Worm (Caenorhabditis elegans) whole organism, young adult: ENCODE data around the gene prdm-14.

Experiments
- B0019.2 ChIP-seq: fragments of 200-800 bp; sonication (Bioruptor generic); conservative IDR thresholded peaks from 2 replicates; pipeline ENCODE4 v1.3.6; 2022; ENCODE audit warnings: missing genetic modification reagents, missing genetic modification characterization, missing compliant biosample characterization
- T26A5.8 ChIP-seq: sonication (generic microtip); optimal IDR thresholded peaks from 2 replicates; lab custom pipeline; 2016; ENCODE audit warnings: missing genetic modification characterization, missing compliant biosample characterization
- ama-1 ChIP-seq, 3 experiments: fragments of 150-350 bp in 1 of 3; sonication (generic microtip) in 2 of 3; optimal IDR thresholded peaks; 2 replicates each; lab custom pipeline; 2014 to 2018; ENCODE audit warnings: missing biosample characterization in 2 of 3, missing genetic modification characterization in 2 of 3, missing genetic modification reagents in 2 of 3
- aptf-3 ChIP-seq: fragments of 200-800 bp; sonication (Bioruptor generic); IDR thresholded peaks from 2 replicates; pipeline ENCODE4 v1.3.6; 2022; ENCODE audit warnings: missing genetic modification characterization, missing compliant biosample characterization
- attf-6 ChIP-seq: fragments of 200-800 bp; sonication (Bioruptor generic); IDR thresholded peaks from 2 replicates; pipeline ENCODE4 v1.3.6; 2022; ENCODE audit warnings: missing genetic modification reagents, missing genetic modification characterization, missing compliant biosample characterization
- ekl-4 ChIP-seq: fragments of 200-800 bp; sonication (Bioruptor generic); IDR thresholded peaks from 2 replicates; pipeline ENCODE4 v1.3.6; 2022; ENCODE audit warnings: missing genetic modification reagents, missing genetic modification characterization, missing compliant biosample characterization
- fkh-3 ChIP-seq: sonication (generic microtip); optimal IDR thresholded peaks from 2 replicates; lab custom pipeline; 2016; ENCODE audit warnings: mild to moderate bottlenecking, missing genetic modification characterization, missing compliant biosample characterization
- let-526 ChIP-seq: fragments of 200-800 bp; sonication (Bioruptor generic); IDR thresholded peaks from 2 replicates; pipeline ENCODE4 v1.3.6; 2022; ENCODE audit warnings: missing genetic modification reagents, missing genetic modification characterization, missing compliant biosample characterization
- let-607 ChIP-seq, 2 experiments: fragments of 200-800 bp in 1 of 2; sonication (Bioruptor generic) in 1 of 2; sonication (generic microtip) in 1 of 2; optimal IDR thresholded peaks; 2 replicates each; lab custom pipeline; 2016 to 2018; ENCODE audit warnings: mild to moderate bottlenecking in 2 of 2, missing compliant biosample characterization in 2 of 2, missing genetic modification characterization in 2 of 2, moderate library complexity in 2 of 2, missing genotype in 1 of 2
- snpc-4 ChIP-seq, 5 experiments: fragments of 150-350 bp in 1 of 5; sonication (generic microtip) in 4 of 5; optimal IDR thresholded peaks; 2 replicates each; lab custom pipeline; 2014 to 2018; ENCODE audit warnings: missing genetic modification characterization in 5 of 5, missing biosample characterization in 3 of 5, antibody characterized with exemption in 2 of 5, mild to moderate bottlenecking in 2 of 5, missing compliant biosample characterization in 2 of 5, missing genotype in 2 of 5, moderate library complexity in 2 of 5, missing genetic modification reagents in 1 of 5
- sptf-2 ChIP-seq: fragments of 200-800 bp; sonication (Bioruptor generic); optimal IDR thresholded peaks from 2 replicates; lab custom pipeline; 2018; ENCODE audit warnings: mild to moderate bottlenecking, missing genetic modification characterization, missing compliant biosample characterization
- tbx-9 ChIP-seq: sonication (generic microtip); optimal IDR thresholded peaks from 2 replicates; lab custom pipeline; 2016; ENCODE audit warnings: borderline replicate concordance, missing genetic modification characterization, inconsistent platforms, missing compliant biosample characterization
- unc-130 ChIP-seq: sonication (generic microtip); optimal IDR thresholded peaks from 2 replicates; lab custom pipeline; 2016; ENCODE audit warnings: missing genetic modification reagents, missing genetic modification characterization, missing compliant biosample characterization
- ztf-6 ChIP-seq: fragments of 200-800 bp; sonication (Bioruptor generic); IDR thresholded peaks from 2 replicates; pipeline ENCODE4 v1.3.6; 2022; ENCODE audit warnings: missing genetic modification reagents, missing genetic modification characterization, missing compliant biosample characterization

- TF ChIP-seq snpc-4 (GFP tag; optimal IDR thresholded peaks at IDR 0.05; lab: Kevin White, UChicago): peak; percentile 32
- peak in 3 of 4 experiments; percentile 33 to 77 (median 46) for TF ChIP-seq snpc-4 (tag; optimal IDR thresholded peaks at IDR 0.05; lab: Kevin White, UChicago)
- TF ChIP-seq let-526 (GFP tag; lab: Robert Waterston, UW): peak; percentile 70; the same call in 1 of the 2 replicates
- no peak for TF ChIP-seq unc-130 (GFP tag; lab: Kevin White, UChicago)
- 0 out of 2 replicates have a peak, but pooled peaks have one; percentile 29 for TF ChIP-seq attf-6
- 0 out of 2 replicates have a peak, but pooled peaks have one; percentile 19 for TF ChIP-seq B0019.2
- TF ChIP-seq aptf-3 (GFP tag; lab: Robert Waterston, UW): peak; percentile 70; the same call in 1 of the 2 replicates
- no peak for TF ChIP-seq ama-1 (optimal IDR thresholded peaks at IDR 0.05; lab: Kevin White, UChicago)
- peak; percentile 52 to 67 for TF ChIP-seq ama-1 (GFP tag; optimal IDR thresholded peaks at IDR 0.05; lab: Kevin White, UChicago)
- TF ChIP-seq fkh-3 (tag; lab: Kevin White, UChicago): peak; percentile 25
- TF ChIP-seq tbx-9 (tag; lab: Kevin White, UChicago): no peak
- peak; percentile 73 for TF ChIP-seq ekl-4 (GFP tag; lab: Robert Waterston, UW)
- peak; percentile 34 to 71 for TF ChIP-seq let-607 (tag; optimal IDR thresholded peaks at IDR 0.05; lab: Kevin White, UChicago)
- TF ChIP-seq T26A5.8 (tag; lab: Kevin White, UChicago): peak; percentile 9
- peak; percentile 83 for TF ChIP-seq sptf-2
- no peak for TF ChIP-seq ztf-6 (GFP tag; lab: Robert Waterston, UW)
Observed at ce11 chrX:9091380-9091779, 45.4 kb downstream of the prdm-14 start.
